Worm (Caenorhabditis elegans) whole organism, early embryonic: ENCODE data around the gene ins-39.

Experiments used
- B0310.2 ChIP-seq: sonication (generic microtip); optimal IDR thresholded peaks from 2 replicates; lab custom pipeline; 2016; ENCODE audit warnings: mild to moderate bottlenecking, missing genetic modification characterization, missing compliant biosample characterization
- F13C5.2 ChIP-seq: sonication (generic microtip); optimal IDR thresholded peaks from 2 replicates; lab custom pipeline; 2017; ENCODE audit warnings: mild to moderate bottlenecking, missing genetic modification characterization, inconsistent platforms, missing compliant biosample characterization
- aly-1 ChIP-seq: sonication (generic microtip); optimal IDR thresholded peaks from 2 replicates; lab custom pipeline; 2016; ENCODE audit warnings: missing genetic modification characterization, missing compliant biosample characterization
- ama-1 ChIP-seq: fragments of 150-350 bp; optimal IDR thresholded peaks from 2 replicates; lab custom pipeline; 2014
- ceh-13 ChIP-seq: fragments of 200-800 bp; sonication (Bioruptor generic); optimal IDR thresholded peaks from 2 replicates; lab custom pipeline; 2018; ENCODE audit warnings: mild to moderate bottlenecking, missing genetic modification characterization, missing compliant biosample characterization
- flt-1 ChIP-seq: fragments of 200-800 bp; sonication (Bioruptor generic); IDR thresholded peaks from 2 replicates; pipeline ENCODE4 v1.3.6; 2022; ENCODE audit warnings: missing genetic modification characterization, missing compliant biosample characterization
- hmbx-1 ChIP-seq: sonication (generic microtip); optimal IDR thresholded peaks from 2 replicates; lab custom pipeline; 2016; ENCODE audit warnings: mild to moderate bottlenecking, missing genetic modification characterization, missing compliant biosample characterization
- scrt-1 ChIP-seq: fragments of 200-800 bp; sonication (Bioruptor generic); IDR thresholded peaks from 2 replicates; pipeline ENCODE4 v1.3.6; 2022; ENCODE audit warnings: missing genetic modification characterization, missing compliant biosample characterization
- sea-1 ChIP-seq: fragments of 200-800 bp; sonication (Bioruptor generic); conservative IDR thresholded peaks from 2 replicates; pipeline ENCODE4 v1.3.6; 2022; ENCODE audit warnings: missing genetic modification characterization, missing compliant biosample characterization
- tbx-11 ChIP-seq: fragments of 200-800 bp; sonication (Bioruptor generic); IDR thresholded peaks from 2 replicates; pipeline ENCODE4 v1.3.6; 2022; ENCODE audit warnings: missing genetic modification characterization, missing compliant biosample characterization
- tbx-37 ChIP-seq: fragments of 200-800 bp; sonication (Bioruptor generic); conservative IDR thresholded peaks from 2 replicates; pipeline ENCODE4 v1.3.6; 2022; ENCODE audit warnings: missing genetic modification reagents, missing genetic modification characterization, missing compliant biosample characterization
- tra-4 ChIP-seq: sonication (generic microtip); optimal IDR thresholded peaks from 2 replicates; lab custom pipeline; 2017; ENCODE audit warnings: missing genetic modification characterization, missing compliant biosample characterization

DNA sequence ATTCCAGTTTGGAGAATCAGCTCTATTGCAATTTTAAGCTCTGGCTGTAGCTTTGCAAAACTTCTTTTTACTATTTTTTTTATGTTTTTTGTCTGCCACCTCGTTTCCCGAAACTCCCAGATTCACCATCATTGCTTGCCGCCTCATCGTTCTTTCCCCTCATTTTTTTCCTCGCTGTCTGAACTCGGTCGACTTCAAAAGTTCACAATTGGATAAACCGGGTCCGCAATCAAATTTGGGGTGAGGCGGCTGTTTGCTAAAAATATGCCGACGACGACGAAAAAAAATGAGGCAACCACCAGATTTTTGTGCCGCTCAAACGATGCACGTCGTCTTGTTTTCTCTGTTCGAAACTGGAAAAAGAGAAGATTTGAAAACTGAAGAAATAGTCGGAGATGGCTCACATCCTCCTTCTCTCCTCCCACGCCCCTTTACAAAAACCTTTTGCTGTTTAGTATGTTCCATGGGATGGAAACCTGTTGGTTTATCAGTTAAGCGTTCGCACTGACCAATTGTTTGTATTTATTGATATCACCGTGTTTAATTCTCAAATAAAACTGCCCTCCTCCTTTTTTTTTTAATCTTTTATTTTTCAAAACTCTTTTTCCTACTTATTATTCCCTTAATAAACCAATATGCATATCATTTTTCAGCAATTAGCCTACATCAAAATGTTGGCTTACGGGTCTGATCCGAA lies 49.5 kb downstream of the ins-39 start, which contains the start of gene dop-4:
- TF ChIP-seq ama-1 = no peak
- no peak for TF ChIP-seq flt-1
- TF ChIP-seq B0310.2 (tag; lab: Kevin White, UChicago) = no peak
- TF ChIP-seq sea-1 = no peak
- TF ChIP-seq scrt-1 = no peak
- TF ChIP-seq tbx-37 = no peak
- no peak for TF ChIP-seq tra-4 (tag; lab: Kevin White, UChicago)
- TF ChIP-seq F13C5.2 (tag; lab: Kevin White, UChicago) = no peak
- no peak for TF ChIP-seq hmbx-1 (tag; lab: Kevin White, UChicago)
- no peak for TF ChIP-seq tbx-11 (GFP tag; lab: Robert Waterston, UW)
- TF ChIP-seq aly-1 (tag; lab: Kevin White, UChicago) = no peak
- no peak for TF ChIP-seq ceh-13 (GFP tag; lab: Kevin White, UChicago)
